Fruit fly (Drosophila melanogaster) whole organism, prepupa: ENCODE results near the gene CG18558.

Experiments used
- CG31627 ChIP-seq: fragments of 200-800 bp; sonication (Bioruptor generic); optimal IDR thresholded peaks from 3 replicates; lab custom pipeline; 2016; ENCODE audit warnings: missing biosample characterization, missing genetic modification characterization
- CG4318 ChIP-seq: fragments of 200-800 bp; sonication (Bioruptor generic); optimal IDR thresholded peaks from 3 replicates; lab custom pipeline; 2017; ENCODE audit warnings: missing biosample characterization, mild to moderate bottlenecking, missing genetic modification characterization
- OdsH ChIP-seq: fragments of 200-800 bp; sonication (Bioruptor generic); optimal IDR thresholded peaks from 3 replicates; lab custom pipeline; 2016; ENCODE audit warnings: missing biosample characterization, missing genetic modification characterization
- Sox15 ChIP-seq: fragments of 200-800 bp; sonication (Bioruptor generic); optimal IDR thresholded peaks from 3 replicates; lab custom pipeline; 2016; ENCODE audit warnings: missing biosample characterization, missing genetic modification characterization
- fkh ChIP-seq: fragments of 200-800 bp; sonication (Bioruptor generic); optimal IDR thresholded peaks from 3 replicates; lab custom pipeline; 2017; ENCODE audit warnings: missing biosample characterization, mild to moderate bottlenecking, missing genetic modification characterization, moderate library complexity
- ss ChIP-seq, 2 experiments: fragments of 200-800 bp; sonication (Bioruptor generic); optimal IDR thresholded peaks; 2 replicates in 1 of 2; 3 replicates in 1 of 2; lab custom pipeline; 2017 to 2018; ENCODE audit warnings: mild to moderate bottlenecking in 2 of 2, missing biosample characterization in 2 of 2, missing genetic modification characterization in 2 of 2, moderate library complexity in 1 of 2
- topi ChIP-seq: fragments of 200-800 bp; sonication (Bioruptor generic); optimal IDR thresholded peaks from 3 replicates; lab custom pipeline; 2016; ENCODE audit warnings: missing biosample characterization, missing genetic modification characterization

dm6 chr2L:2878188-2878587, 33.9 kb upstream of the CG18558 start, which contains the start of the genes Prx6a and Sbat:
- TF ChIP-seq CG4318 (GFP tag; lab: Kevin White, UChicago), result no peak
- TF ChIP-seq ss (GFP tag; optimal IDR thresholded peaks at IDR 0.05; lab: Kevin White, UChicago), result peak in 1 of 2 experiments; percentile 70
- peak; percentile 94 for TF ChIP-seq fkh (GFP tag; lab: Kevin White, UChicago)
- TF ChIP-seq CG31627 (GFP tag; lab: Kevin White, UChicago), result peak; percentile 78
- peak; percentile 58 for TF ChIP-seq Sox15
- TF ChIP-seq topi, result peak; percentile 60
- TF ChIP-seq OdsH (GFP tag; lab: Kevin White, UChicago), result peak; percentile 46
